Fruit fly (Drosophila melanogaster) whole organism, wandering third instar larva: ENCODE measurements around the gene Rbsn-5.
A peak's percentile ranks its signal among the peaks of the same experiment; 100 is the strongest.

Source experiments
- CG32264 ChIP-seq: fragments of 200-800 bp; sonication (Bioruptor generic); optimal IDR thresholded peaks from 2 replicates; lab custom pipeline; 2016; ENCODE audit warnings: missing biosample characterization, missing genetic modification characterization
- CG9705 ChIP-seq: fragments of 200-800 bp; sonication (Bioruptor generic); optimal IDR thresholded peaks from 2 replicates; lab custom pipeline; 2018; ENCODE audit warnings: missing biosample characterization, mild to moderate bottlenecking, missing genetic modification characterization
- CrebA ChIP-seq: fragments of 200-800 bp; sonication (Bioruptor generic); optimal IDR thresholded peaks from 2 replicates; lab custom pipeline; 2016; ENCODE audit warnings: missing biosample characterization, mild to moderate bottlenecking, missing genetic modification characterization, borderline replicate concordance
- Dfd ChIP-seq: fragments of >200 bp; optimal IDR thresholded peaks from 2 replicates; lab custom pipeline; 2017; ENCODE audit warnings: missing biosample characterization, missing genetic modification characterization
- GATAd ChIP-seq: sonication (Bioruptor generic); optimal IDR thresholded peaks from 2 replicates; lab custom pipeline; 2016; ENCODE audit warnings: missing biosample characterization, missing genetic modification characterization
- HLH106 ChIP-seq: fragments of 200-800 bp; optimal IDR thresholded peaks from 3 replicates; lab custom pipeline; 2019; ENCODE audit warnings: missing biosample characterization, mild to moderate bottlenecking, missing genetic modification characterization, moderate library complexity
- Hnf4 ChIP-seq: fragments of 200-800 bp; sonication (Bioruptor generic); optimal IDR thresholded peaks from 2 replicates; lab custom pipeline; 2016; ENCODE audit warnings: missing biosample characterization, mild to moderate bottlenecking, missing genetic modification characterization
- Hr78 ChIP-seq: fragments of >200 bp; optimal IDR thresholded peaks from 2 replicates; lab custom pipeline; 2017; ENCODE audit warnings: missing biosample characterization, missing genetic modification characterization
- Hr83 ChIP-seq: fragments of 200-300 bp; sonication (Bioruptor generic); optimal IDR thresholded peaks from 2 replicates; lab custom pipeline; 2016; ENCODE audit warnings: missing biosample characterization, mild to moderate bottlenecking, missing genetic modification characterization, moderate library complexity; ENCODE audit not compliant: poor library complexity, severe bottlenecking
- Jra ChIP-seq: sonication (Bioruptor generic); optimal IDR thresholded peaks from 2 replicates; lab custom pipeline; 2016; ENCODE audit warnings: missing biosample characterization, missing genetic modification characterization
- Mio ChIP-seq: sonication (Bioruptor generic); optimal IDR thresholded peaks from 2 replicates; lab custom pipeline; 2016; ENCODE audit warnings: missing biosample characterization, missing genetic modification characterization
- Myc ChIP-seq: fragments of >200 bp; optimal IDR thresholded peaks from 2 replicates; lab custom pipeline; 2017
- OdsH ChIP-seq: fragments of 200-800 bp; sonication (Bioruptor generic); optimal IDR thresholded peaks from 2 replicates; lab custom pipeline; 2016; ENCODE audit warnings: missing biosample characterization, mild to moderate bottlenecking, missing genetic modification characterization
- Sp1 ChIP-seq: fragments of 200-800 bp; sonication (Bioruptor generic); optimal IDR thresholded peaks from 3 replicates; lab custom pipeline; 2019; ENCODE audit warnings: missing biosample characterization, mild to moderate bottlenecking, missing genetic modification characterization, moderate library complexity
- Vsx2 ChIP-seq: fragments of 200-300, 225-300 bp; sonication (Bioruptor generic); optimal IDR thresholded peaks from 2 replicates; lab custom pipeline; 2018; ENCODE audit warnings: missing biosample characterization, missing genetic modification characterization; ENCODE audit not compliant: partially characterized antibody
- br ChIP-seq: fragments of 200-800 bp; sonication (Bioruptor generic); optimal IDR thresholded peaks from 2 replicates; lab custom pipeline; 2016; ENCODE audit warnings: missing biosample characterization, missing genetic modification characterization
- brk ChIP-seq: fragments of 200-800 bp; sonication (Bioruptor generic); optimal IDR thresholded peaks from 2 replicates; lab custom pipeline; 2016; ENCODE audit warnings: missing biosample characterization, mild to moderate bottlenecking, missing genetic modification characterization
- dl ChIP-seq, 2 experiments: fragments of 175-275, 200-275 bp in 1 of 2; fragments of 200-275 bp in 1 of 2; sonication (Bioruptor generic); optimal IDR thresholded peaks; lab custom pipeline; 2018; ENCODE audit warnings: mild to moderate bottlenecking in 2 of 2, missing biosample characterization in 2 of 2, missing genetic modification characterization in 2 of 2, moderate library complexity in 2 of 2; ENCODE audit not compliant: partially characterized antibody in 2 of 2, insufficient read depth in 1 of 2
- dmrt93B ChIP-seq: fragments of 200-800 bp; sonication (Bioruptor generic); optimal IDR thresholded peaks from 2 replicates; lab custom pipeline; 2018; ENCODE audit warnings: missing biosample characterization, mild to moderate bottlenecking, missing genetic modification characterization
- dsf ChIP-seq: sonication (Bioruptor generic); optimal IDR thresholded peaks from 2 replicates; lab custom pipeline; 2016; ENCODE audit warnings: missing biosample characterization, missing genetic modification characterization, borderline replicate concordance
- foxo ChIP-seq, 2 experiments: fragments of 200-800 bp; sonication (Bioruptor generic); optimal IDR thresholded peaks; 2 replicates in 1 of 2; 3 replicates in 1 of 2; lab custom pipeline; 2016 to 2017; ENCODE audit warnings: missing biosample characterization in 2 of 2, missing genetic modification characterization in 2 of 2
- h ChIP-seq: fragments of 200-800 bp; sonication (Bioruptor generic); optimal IDR thresholded peaks from 3 replicates; lab custom pipeline; 2016; ENCODE audit warnings: missing biosample characterization, mild to moderate bottlenecking, missing genetic modification characterization
- lola ChIP-seq: fragments of >200 bp; optimal IDR thresholded peaks from 2 replicates; lab custom pipeline; 2017; ENCODE audit warnings: missing biosample characterization, missing genetic modification characterization
- pan ChIP-seq: fragments of >200 bp; optimal IDR thresholded peaks from 2 replicates; lab custom pipeline; 2017
- rgr ChIP-seq: fragments of 200-800 bp; sonication (Bioruptor generic); optimal IDR thresholded peaks from 3 replicates; lab custom pipeline; 2016; ENCODE audit warnings: missing biosample characterization, mild to moderate bottlenecking, missing genetic modification characterization
- sage ChIP-seq: fragments of 200-800 bp; sonication (Bioruptor generic); optimal IDR thresholded peaks from 2 replicates; lab custom pipeline; 2016; ENCODE audit warnings: missing biosample characterization, mild to moderate bottlenecking, missing genetic modification characterization
- sv ChIP-seq: fragments of 200-800 bp; sonication (Bioruptor generic); optimal IDR thresholded peaks from 3 replicates; lab custom pipeline; 2016; ENCODE audit warnings: missing biosample characterization, missing genetic modification characterization
- usp ChIP-seq: fragments of >200 bp; optimal IDR thresholded peaks from 2 replicates; lab custom pipeline; 2017; ENCODE audit warnings: missing biosample characterization, missing genetic modification characterization
- woc ChIP-seq: sonication (Bioruptor generic); optimal IDR thresholded peaks from 2 replicates; lab custom pipeline; 2016; ENCODE audit warnings: missing biosample characterization, mild to moderate bottlenecking, missing genetic modification characterization

The Rbsn-5 gene

dm6 chr2L:8190681-8191080 is 31.0 kb downstream of the Rbsn-5 start, which contains the start of gene CG34134:
TSS of gene CG34134 (minus strand) at chr2L:8190781.
- TF ChIP-seq CrebA (GFP tag; lab: Kevin White, UChicago), result no peak
- TF ChIP-seq h (GFP tag; lab: Kevin White, UChicago), result no peak
- TF ChIP-seq CG32264 (GFP tag; lab: Kevin White, UChicago), result no peak
- no peak for TF ChIP-seq brk (GFP tag; lab: Kevin White, UChicago)
- no peak for TF ChIP-seq Dfd (GFP tag; lab: Kevin White, UChicago)
- TF ChIP-seq dmrt93B (GFP tag; lab: Kevin White, UChicago), result no peak
- TF ChIP-seq Mio (GFP tag; lab: Kevin White, UChicago), result no peak
- no peak for TF ChIP-seq lola (GFP tag; lab: Kevin White, UChicago)
- TF ChIP-seq Hnf4 (GFP tag; lab: Kevin White, UChicago), result no peak
- TF ChIP-seq Hr78 (GFP tag; lab: Kevin White, UChicago), result no peak

- peak; percentile 15 for TF ChIP-seq br (GFP tag; lab: Kevin White, UChicago)
- no peak for TF ChIP-seq brk (GFP tag; lab: Kevin White, UChicago)
Measured at dm6 chr2L:8195722-8196323, 36.2 kb downstream of the Rbsn-5 start.

- TF ChIP-seq woc (GFP tag; lab: Kevin White, UChicago) (no peak), Sp1 (GFP tag; lab: Kevin White, UChicago) (no peak), Hnf4 (GFP tag; lab: Kevin White, UChicago) (no peak)
Measured at dm6 chr2L:8196757-8197530, 37.3 kb downstream of the Rbsn-5 start, which contains the start of the genes CG8475 and CG8460. TSS of gene CG8475 (minus strand) at chr2L:8196918. TSS of gene CG8460 (plus strand) at chr2L:8197193.

- TF ChIP-seq Hnf4 (GFP tag; lab: Kevin White, UChicago) (peak; percentile 77), dmrt93B (GFP tag; lab: Kevin White, UChicago) (no peak), sage (no peak), OdsH (GFP tag; lab: Kevin White, UChicago) (no peak), br (GFP tag; lab: Kevin White, UChicago) (peak; percentile 39), sv (GFP tag; lab: Kevin White, UChicago) (peak; percentile 12), CG9705 (GFP tag; lab: Kevin White, UChicago) (no peak), CG32264 (GFP tag; lab: Kevin White, UChicago) (no peak), Hr83 (GFP tag; lab: Kevin White, UChicago) (peak; percentile 10), dsf (GFP tag; lab: Kevin White, UChicago) (peak; percentile 13), Vsx2 (GFP tag; lab: Kevin White, UChicago) (no peak), woc (GFP tag; lab: Kevin White, UChicago) (no peak), rgr (GFP tag; lab: Kevin White, UChicago) (no peak), Jra (GFP tag; lab: Kevin White, UChicago) (peak; percentile 3), usp (GFP tag; lab: Kevin White, UChicago) (no peak), dl (GFP tag; optimal IDR thresholded peaks at IDR 0.05; lab: Kevin White, UChicago; ENCODE audit: insufficient read depth in 1 of 2, partially characterized antibody in 2 of 2) (no peak), pan (lab: Kevin White, UChicago) (no peak)
Measured at dm6 chr2L:8198757-8199156, 39.1 kb downstream of the Rbsn-5 start, which contains the start of gene PGAP5. TSS of gene PGAP5 (plus strand) at chr2L:8198882.

dm6 chr2L:8202569-8202968 is 42.9 kb downstream of the Rbsn-5 start:
- TF ChIP-seq h (GFP tag; lab: Kevin White, UChicago) (no peak), Hnf4 (GFP tag; lab: Kevin White, UChicago) (peak; percentile 10)

- TF ChIP-seq Myc (lab: Kevin White, UChicago) (no peak), Vsx2 (GFP tag; lab: Kevin White, UChicago) (no peak), HLH106 (no peak), Sp1 (GFP tag; lab: Kevin White, UChicago) (no peak), foxo (GFP tag; optimal IDR thresholded peaks at IDR 0.05; lab: Kevin White, UChicago) (no peak), Jra (GFP tag; lab: Kevin White, UChicago) (no peak), Hnf4 (GFP tag; lab: Kevin White, UChicago) (no peak), Mio (GFP tag; lab: Kevin White, UChicago) (no peak), CG9705 (GFP tag; lab: Kevin White, UChicago) (no peak), GATAd (no peak)
- TF ChIP-seq, all 38 proteins: peak for 0
Measured at dm6 chr2L:8203748-8204147, 44.1 kb downstream of the Rbsn-5 start.
